Worm (Caenorhabditis elegans) whole organism, L3 larva: ENCODE measurements around the gene Y75B12A.2.
A peak's percentile ranks its signal among the peaks of the same experiment; 100 is the strongest.

Experiments
- ama-1 ChIP-seq: fragments of 150-350 bp; optimal IDR thresholded peaks from 2 replicates; lab custom pipeline; 2018
- fkh-2 ChIP-seq: fragments of 150-350 bp; optimal IDR thresholded peaks from 2 replicates; lab custom pipeline; 2014; ENCODE audit warnings: missing biosample characterization, missing genetic modification reagents, missing genetic modification characterization
- fos-1 ChIP-seq: fragments of 150-350 bp; optimal IDR thresholded peaks from 2 replicates; lab custom pipeline; 2014; ENCODE audit warnings: missing biosample characterization, missing genetic modification characterization
- nhr-11 ChIP-seq: fragments of 150-350 bp; optimal IDR thresholded peaks from 2 replicates; lab custom pipeline; 2014; ENCODE audit warnings: missing biosample characterization, missing genetic modification characterization
- nhr-12 ChIP-seq: fragments of 150-350 bp; optimal IDR thresholded peaks from 2 replicates; lab custom pipeline; 2014; ENCODE audit warnings: missing biosample characterization, missing genetic modification characterization
- nhr-237 ChIP-seq: fragments of 150-350 bp; optimal IDR thresholded peaks from 2 replicates; lab custom pipeline; 2014; ENCODE audit warnings: missing biosample characterization, missing genetic modification characterization
- nhr-76 ChIP-seq: fragments of 150-350 bp; sonication (generic microtip); optimal IDR thresholded peaks from 5 replicates; lab custom pipeline; 2014; ENCODE audit warnings: missing biosample characterization, missing genetic modification characterization
- nhr-77 ChIP-seq: fragments of 150-350 bp; optimal IDR thresholded peaks from 2 replicates; lab custom pipeline; 2014; ENCODE audit warnings: missing biosample characterization, missing genetic modification characterization
- tbx-2 ChIP-seq: sonication (generic microtip); optimal IDR thresholded peaks from 2 replicates; lab custom pipeline; 2016; ENCODE audit warnings: mild to moderate bottlenecking, missing genetic modification characterization, missing compliant biosample characterization
- unc-62 ChIP-seq: fragments of 150-350 bp; sonication (generic microtip); optimal IDR thresholded peaks from 4 replicates; lab custom pipeline; 2014; ENCODE audit warnings: missing biosample characterization, missing genetic modification reagents, missing genetic modification characterization
- ztf-11 ChIP-seq: fragments of 150-350 bp; optimal IDR thresholded peaks from 2 replicates; lab custom pipeline; 2014; ENCODE audit warnings: missing biosample characterization, missing genetic modification characterization
- ztf-4 ChIP-seq: fragments of 150-350 bp; optimal IDR thresholded peaks from 2 replicates; lab custom pipeline; 2014; ENCODE audit warnings: missing biosample characterization, missing genetic modification characterization

DNA sequence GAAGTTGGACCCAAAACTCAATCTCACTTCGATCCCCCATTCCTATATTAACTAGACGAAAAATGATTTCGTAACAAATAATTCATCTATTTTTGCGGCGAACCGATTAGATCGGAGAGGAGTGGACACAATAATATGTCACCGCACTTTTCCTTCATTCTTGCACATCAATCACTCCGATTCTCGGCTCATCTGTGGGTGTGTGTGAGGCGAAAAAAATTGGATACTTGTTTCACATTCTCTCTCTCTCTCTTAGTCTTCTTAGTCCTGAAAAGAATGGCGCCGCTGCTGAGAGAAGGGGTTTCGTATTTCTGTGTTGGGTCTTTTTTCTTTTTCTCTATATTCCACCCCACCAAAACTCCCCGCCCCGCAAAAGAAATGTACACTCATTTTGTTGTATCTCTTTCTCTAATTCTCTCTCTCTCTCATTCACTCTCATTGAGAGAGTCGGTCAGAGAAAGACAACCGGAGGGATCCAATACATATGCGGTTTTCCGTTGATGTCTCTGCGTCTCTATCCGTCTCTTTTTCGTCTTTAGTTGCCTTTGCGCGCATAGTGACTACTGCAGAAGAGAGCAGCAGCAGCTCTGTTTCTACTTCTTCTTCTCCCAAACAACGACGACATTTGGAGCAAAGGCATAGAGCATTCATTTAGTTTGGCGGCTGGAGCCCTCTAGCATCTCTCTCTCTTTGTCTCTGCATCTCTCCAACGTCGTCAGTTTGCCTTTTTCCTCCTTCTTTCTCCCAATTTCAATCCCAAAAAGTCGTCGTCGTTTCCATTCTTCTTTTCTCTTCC, 38.1 kb upstream of the Y75B12A.2 start, which contains the start of gene unc-76:
- TF ChIP-seq nhr-237 (tag; lab: Kevin White, UChicago) = no peak
- TF ChIP-seq nhr-77 (tag; lab: Kevin White, UChicago) = no peak
- peak; percentile 8 for TF ChIP-seq ama-1
- peak; percentile 56 for TF ChIP-seq nhr-11 (tag; lab: Kevin White, UChicago)
- peak; percentile 81 for TF ChIP-seq unc-62
- no peak for TF ChIP-seq fos-1 (tag; lab: Kevin White, UChicago)
- no peak for TF ChIP-seq ztf-11 (tag; lab: Kevin White, UChicago)
- TF ChIP-seq tbx-2 (tag; lab: Kevin White, UChicago) = peak; percentile 74
- TF ChIP-seq nhr-76 (tag; lab: Kevin White, UChicago) = no peak
- TF ChIP-seq nhr-12 (tag; lab: Kevin White, UChicago) = no peak
- no peak for TF ChIP-seq fkh-2
- no peak for TF ChIP-seq ztf-4
